Worm (Caenorhabditis elegans): ENCODE data around the gene pid-1.
A peak's percentile ranks its signal among the peaks of the same experiment; 100 is the strongest.

DNA sequence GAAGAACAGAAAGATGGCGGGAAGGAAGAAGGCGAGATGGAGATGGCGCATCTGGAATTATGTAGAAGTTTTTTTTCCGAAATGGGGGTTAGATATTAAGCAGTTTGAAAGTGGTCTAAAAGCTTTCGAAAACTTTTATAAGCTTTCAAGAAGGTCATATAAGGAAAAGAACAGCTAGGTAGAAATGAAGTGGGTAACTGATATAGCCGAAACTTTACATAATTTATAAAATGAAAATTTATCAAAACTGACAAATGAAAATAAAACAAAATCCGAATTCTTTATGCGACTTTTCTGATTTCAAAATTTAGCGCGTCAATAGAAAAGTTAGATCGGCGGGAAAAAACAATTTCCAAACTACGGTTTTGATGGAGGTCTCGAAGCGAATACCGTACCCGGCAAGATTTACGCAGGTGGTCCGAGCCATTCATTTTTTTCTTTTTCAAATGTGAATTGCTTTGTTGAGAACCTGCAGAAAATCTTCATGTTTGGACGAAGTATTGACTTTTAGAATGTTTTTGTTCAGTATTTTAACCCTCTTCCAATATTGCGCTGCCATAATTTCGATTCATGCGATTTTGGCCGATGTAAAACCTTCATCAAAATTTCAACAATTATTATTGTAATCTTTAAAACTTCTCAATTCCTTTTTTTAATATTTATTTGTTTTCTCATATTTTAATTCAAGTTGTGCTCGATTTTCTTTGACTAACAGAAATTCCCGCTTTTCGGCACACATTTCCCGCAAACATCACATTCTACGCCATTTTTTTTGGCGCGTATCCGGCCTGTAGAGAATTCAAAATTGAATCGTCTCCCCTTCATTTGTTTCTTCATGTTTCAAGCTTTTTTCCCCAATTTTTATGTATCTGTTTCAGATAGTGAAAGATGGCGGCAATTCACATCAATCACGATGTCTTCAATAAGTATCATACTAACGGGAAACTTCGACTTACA, 26.4 kb downstream of the pid-1 start, which contains the start of the genes F18A1.7 and rpa-1:
- TF ChIP-seq unc-130 (GFP tag; optimal IDR thresholded peaks at IDR 0.05) (peak; percentile 72), dpl-1 (GFP tag; optimal IDR thresholded peaks at IDR 0.05) (peak; percentile 73), arid-1 (GFP tag; conservative IDR thresholded peaks at IDR 0.05) (no peak), nhr-11 (tag; optimal IDR thresholded peaks at IDR 0.05) (no peak), pha-4 (GFP tag; IDR thresholded peaks at IDR 0.05) (no peak), pha-4 (tag; optimal IDR thresholded peaks at IDR 0.05) (no peak), php-3 (GFP tag; IDR thresholded peaks at IDR 0.05) (no peak)
